Fruit fly (Drosophila melanogaster) whole organism, embryonic: ENCODE data around the gene CG18545.

Experiments
- B-H2 ChIP-seq: fragments of 200-800 bp; sonication (Bioruptor generic); optimal IDR thresholded peaks from 2 replicates; lab custom pipeline; 2018; ENCODE audit warnings: missing biosample characterization, mild to moderate bottlenecking, missing genetic modification characterization
- BEAF-32 ChIP-seq: fragments of 200-800 bp; sonication (Bioruptor generic); optimal IDR thresholded peaks from 3 replicates; lab custom pipeline; 2017; ENCODE audit warnings: missing biosample characterization, missing genetic modification characterization, mild to moderate bottlenecking, moderate library complexity, missing genetic modification reagents
- CG14965 ChIP-seq: fragments of 200-800 bp; sonication (Bioruptor generic); optimal IDR thresholded peaks from 2 replicates; lab custom pipeline; 2016; ENCODE audit warnings: missing biosample characterization, missing genetic modification characterization, borderline replicate concordance
- CG1602 ChIP-seq: fragments of 200-800 bp; sonication (Bioruptor generic); optimal IDR thresholded peaks from 3 replicates; lab custom pipeline; 2016; ENCODE audit warnings: missing biosample characterization, missing genetic modification characterization
- CG17829 ChIP-seq: fragments of 200-800 bp; optimal IDR thresholded peaks from 2 replicates; lab custom pipeline; 2019; ENCODE audit warnings: missing biosample characterization, mild to moderate bottlenecking, missing genetic modification characterization, moderate library complexity
- CG18619 ChIP-seq: fragments of 200-800 bp; sonication (Bioruptor generic); optimal IDR thresholded peaks from 3 replicates; lab custom pipeline; 2017; ENCODE audit warnings: missing biosample characterization, mild to moderate bottlenecking, missing genetic modification characterization
- CG2120 ChIP-seq: fragments of 200-800 bp; sonication (Bioruptor generic); optimal IDR thresholded peaks from 3 replicates; lab custom pipeline; 2016; ENCODE audit warnings: missing biosample characterization, missing genetic modification characterization
- CG32772 ChIP-seq: fragments of 200-800 bp; sonication (Bioruptor generic); IDR thresholded peaks from 2 replicates; pipeline ENCODE4 v1.3.6; 2022; ENCODE audit warnings: missing biosample characterization, missing genetic modification characterization
- CG4617 ChIP-seq: fragments of 200-800 bp; sonication (Bioruptor generic); optimal IDR thresholded peaks from 3 replicates; lab custom pipeline; 2016; ENCODE audit warnings: missing biosample characterization, missing genetic modification characterization, borderline replicate concordance
- CG5953 ChIP-seq: fragments of 200-800 bp; sonication (Bioruptor generic); IDR thresholded peaks from 2 replicates; pipeline ENCODE4 v1.3.6; 2022; ENCODE audit warnings: missing biosample characterization, missing genetic modification characterization
- CG6254 ChIP-seq: fragments of 200-800 bp; sonication (Bioruptor generic); optimal IDR thresholded peaks from 3 replicates; lab custom pipeline; 2017; ENCODE audit warnings: mild to moderate bottlenecking, missing biosample characterization, missing genetic modification reagents, missing genetic modification characterization
- CG6689 ChIP-seq: fragments of 200-800 bp; sonication (Bioruptor generic); IDR thresholded peaks from 2 replicates; pipeline ENCODE4 v1.3.6; 2022; ENCODE audit warnings: missing biosample characterization, missing genetic modification characterization
- CG7839 ChIP-seq: fragments of 200-800 bp; sonication (Bioruptor generic); optimal IDR thresholded peaks from 3 replicates; lab custom pipeline; 2018; ENCODE audit warnings: missing biosample characterization, mild to moderate bottlenecking, missing genetic modification characterization, moderate library complexity
- CG9797 ChIP-seq: fragments of 200-800 bp; sonication (Bioruptor generic); optimal IDR thresholded peaks from 3 replicates; lab custom pipeline; 2018; ENCODE audit warnings: missing biosample characterization, mild to moderate bottlenecking, missing genetic modification characterization
- CG9817 ChIP-seq: fragments of 200-800 bp; sonication (Bioruptor generic); optimal IDR thresholded peaks from 2 replicates; lab custom pipeline; 2018; ENCODE audit warnings: missing biosample characterization, mild to moderate bottlenecking, missing genetic modification characterization, moderate library complexity
- CoRest ChIP-seq: fragments of 200-800 bp; sonication (Bioruptor generic); optimal IDR thresholded peaks from 3 replicates; lab custom pipeline; 2018; ENCODE audit warnings: missing biosample characterization, mild to moderate bottlenecking, missing genetic modification characterization, moderate library complexity
- D19B ChIP-seq: fragments of 200-800 bp; sonication (Bioruptor generic); optimal IDR thresholded peaks from 2 replicates; lab custom pipeline; 2017; ENCODE audit warnings: missing biosample characterization, mild to moderate bottlenecking, missing genetic modification characterization
- Dbx ChIP-seq: fragments of 200-800 bp; sonication (Bioruptor generic); IDR thresholded peaks from 3 replicates; pipeline ENCODE4 v1.3.6; 2022; ENCODE audit warnings: missing biosample characterization, missing genetic modification characterization
- ERR ChIP-seq: fragments of 200-800 bp; sonication (Bioruptor generic); optimal IDR thresholded peaks from 2 replicates; lab custom pipeline; 2016; ENCODE audit warnings: missing biosample characterization, missing genetic modification characterization
- Ets97D ChIP-seq: fragments of 200-800 bp; sonication (Bioruptor generic); optimal IDR thresholded peaks from 3 replicates; lab custom pipeline; 2016; ENCODE audit warnings: missing biosample characterization, missing genetic modification characterization
- Fer3 ChIP-seq: fragments of 200-800 bp; sonication (Bioruptor generic); optimal IDR thresholded peaks from 2 replicates; lab custom pipeline; 2018; ENCODE audit warnings: missing biosample characterization, mild to moderate bottlenecking, missing genetic modification characterization, moderate library complexity
- HHEX ChIP-seq: fragments of 200-800 bp; sonication (Bioruptor generic); optimal IDR thresholded peaks from 3 replicates; lab custom pipeline; 2017; ENCODE audit warnings: missing biosample characterization, mild to moderate bottlenecking, missing genetic modification characterization, missing genetic modification reagents
- HLH54F ChIP-seq: fragments of 200-800 bp; sonication (Bioruptor generic); optimal IDR thresholded peaks from 3 replicates; lab custom pipeline; 2016; ENCODE audit warnings: missing biosample characterization, missing genetic modification characterization
- Hey ChIP-seq: fragments of 200-800 bp; sonication (Bioruptor generic); optimal IDR thresholded peaks from 3 replicates; lab custom pipeline; 2018; ENCODE audit warnings: missing biosample characterization, mild to moderate bottlenecking, missing genetic modification characterization
- Hmr ChIP-seq: fragments of 200-800 bp; sonication (Bioruptor generic); optimal IDR thresholded peaks from 3 replicates; lab custom pipeline; 2017; ENCODE audit warnings: mild to moderate bottlenecking, missing biosample characterization, missing genetic modification reagents, missing genetic modification characterization
- Hr39 ChIP-seq: fragments of >200 bp; optimal IDR thresholded peaks from 2 replicates; lab custom pipeline; 2017
- MTF-1 ChIP-seq: fragments of 200-800 bp; sonication (Bioruptor generic); optimal IDR thresholded peaks from 2 replicates; lab custom pipeline; 2018; ENCODE audit warnings: missing biosample characterization, mild to moderate bottlenecking, missing genetic modification characterization, borderline replicate concordance
- Mad ChIP-seq: fragments of 200-800 bp; sonication (Bioruptor generic); optimal IDR thresholded peaks from 2 replicates; lab custom pipeline; 2016; ENCODE audit warnings: missing biosample characterization, missing genetic modification characterization
- Six4 ChIP-seq: fragments of 200-800 bp; sonication (Bioruptor generic); optimal IDR thresholded peaks from 2 replicates; lab custom pipeline; 2016; ENCODE audit warnings: missing biosample characterization, missing genetic modification characterization
- Sry-δ ChIP-seq: fragments of 200-800 bp; sonication (Bioruptor generic); optimal IDR thresholded peaks from 2 replicates; lab custom pipeline; 2016; ENCODE audit warnings: missing biosample characterization, missing genetic modification characterization
- Xbp1 ChIP-seq: fragments of 200-800 bp; sonication (Bioruptor generic); optimal IDR thresholded peaks from 3 replicates; lab custom pipeline; 2016; ENCODE audit warnings: missing biosample characterization, mild to moderate bottlenecking, missing genetic modification characterization
- az2 ChIP-seq: fragments of 200-800 bp; sonication (Bioruptor generic); optimal IDR thresholded peaks from 3 replicates; lab custom pipeline; 2016; ENCODE audit warnings: missing biosample characterization, missing genetic modification characterization
- crp ChIP-seq, 2 experiments: fragments of 200-800 bp; sonication (Bioruptor generic); optimal IDR thresholded peaks; 2 replicates in 1 of 2; 3 replicates in 1 of 2; lab custom pipeline; 2017; ENCODE audit warnings: missing biosample characterization in 2 of 2, missing genetic modification characterization in 2 of 2, mild to moderate bottlenecking in 1 of 2, moderate library complexity in 1 of 2
- gce ChIP-seq: fragments of 200-800 bp; sonication (Bioruptor generic); IDR thresholded peaks from 3 replicates; pipeline ENCODE4 v1.3.6; 2022; ENCODE audit warnings: missing biosample characterization, missing genetic modification characterization
- gcm ChIP-seq: fragments of 200-800 bp; sonication (Bioruptor generic); optimal IDR thresholded peaks from 2 replicates; lab custom pipeline; 2019; ENCODE audit warnings: missing biosample characterization, mild to moderate bottlenecking, missing genetic modification characterization, moderate library complexity
- gsb-n ChIP-seq: fragments of 200-800 bp; sonication (Bioruptor generic); optimal IDR thresholded peaks from 3 replicates; lab custom pipeline; 2018; ENCODE audit warnings: missing biosample characterization, mild to moderate bottlenecking, missing genetic modification characterization
- hb ChIP-seq: fragments of 200-800 bp; sonication (Bioruptor generic); IDR thresholded peaks from 3 replicates; pipeline ENCODE4 v1.3.6; 2022; ENCODE audit warnings: missing biosample characterization, missing genetic modification characterization; ENCODE audit not compliant: partially characterized antibody
- mam ChIP-seq: fragments of 200-800 bp; sonication (Bioruptor generic); optimal IDR thresholded peaks from 3 replicates; lab custom pipeline; 2016; ENCODE audit warnings: missing biosample characterization, missing genetic modification characterization
- nerfin-1 ChIP-seq: fragments of 200-800 bp; sonication (Bioruptor generic); optimal IDR thresholded peaks from 3 replicates; lab custom pipeline; 2019; ENCODE audit warnings: missing biosample characterization, mild to moderate bottlenecking, missing genetic modification characterization, moderate library complexity
- nerfin-2 ChIP-seq: fragments of 200-800 bp; sonication (Bioruptor generic); IDR thresholded peaks from 2 replicates; pipeline ENCODE4 v1.3.6; 2022; ENCODE audit warnings: missing biosample characterization, missing genetic modification characterization; ENCODE audit not compliant: partially characterized antibody
- p53 ChIP-seq: fragments of 200-800 bp; sonication (Bioruptor generic); optimal IDR thresholded peaks from 2 replicates; lab custom pipeline; 2016; ENCODE audit warnings: missing biosample characterization, missing genetic modification characterization
- phol ChIP-seq: fragments of 200-800 bp; sonication (Bioruptor generic); optimal IDR thresholded peaks from 3 replicates; lab custom pipeline; 2018; ENCODE audit warnings: missing biosample characterization, mild to moderate bottlenecking, missing genetic modification characterization, moderate library complexity
- pzg ChIP-seq: fragments of 200-800 bp; sonication (Bioruptor generic); optimal IDR thresholded peaks from 3 replicates; lab custom pipeline; 2018; ENCODE audit warnings: missing biosample characterization, mild to moderate bottlenecking, missing genetic modification characterization, moderate library complexity
- row ChIP-seq: fragments of 200-800 bp; sonication (Bioruptor generic); IDR thresholded peaks from 3 replicates; pipeline ENCODE4 v1.3.6; 2022; ENCODE audit warnings: missing biosample characterization, missing genetic modification characterization
- run ChIP-seq: fragments of 200-800 bp; sonication (Bioruptor generic); optimal IDR thresholded peaks from 3 replicates; lab custom pipeline; 2018; ENCODE audit warnings: missing biosample characterization, mild to moderate bottlenecking, missing genetic modification characterization
- so ChIP-seq: fragments of 200-800 bp; sonication (Bioruptor generic); IDR thresholded peaks from 3 replicates; pipeline ENCODE4 v1.3.6; 2022; ENCODE audit warnings: missing biosample characterization, missing genetic modification characterization
- stwl ChIP-seq: fragments of 200-800 bp; sonication (Bioruptor generic); optimal IDR thresholded peaks from 3 replicates; lab custom pipeline; 2018; ENCODE audit warnings: missing biosample characterization, mild to moderate bottlenecking, missing genetic modification characterization, moderate library complexity
- sug ChIP-seq: fragments of 200-800 bp; optimal IDR thresholded peaks from 2 replicates; lab custom pipeline; 2019; ENCODE audit warnings: missing biosample characterization, mild to moderate bottlenecking, missing genetic modification characterization, moderate library complexity
- toy ChIP-seq: fragments of 200-800 bp; sonication (Bioruptor generic); IDR thresholded peaks from 2 replicates; pipeline ENCODE4 v1.3.6; 2022; ENCODE audit warnings: missing biosample characterization, missing genetic modification characterization
- trem ChIP-seq: fragments of 200-800 bp; optimal IDR thresholded peaks from 3 replicates; lab custom pipeline; 2019; ENCODE audit warnings: missing biosample characterization, mild to moderate bottlenecking, missing genetic modification characterization, moderate library complexity
- wor ChIP-seq: fragments of 200-800 bp; sonication (Bioruptor generic); IDR thresholded peaks from 2 replicates; pipeline ENCODE4 v1.3.6; 2022; ENCODE audit warnings: missing biosample characterization, missing genetic modification characterization

The CG18545 gene

DNA sequence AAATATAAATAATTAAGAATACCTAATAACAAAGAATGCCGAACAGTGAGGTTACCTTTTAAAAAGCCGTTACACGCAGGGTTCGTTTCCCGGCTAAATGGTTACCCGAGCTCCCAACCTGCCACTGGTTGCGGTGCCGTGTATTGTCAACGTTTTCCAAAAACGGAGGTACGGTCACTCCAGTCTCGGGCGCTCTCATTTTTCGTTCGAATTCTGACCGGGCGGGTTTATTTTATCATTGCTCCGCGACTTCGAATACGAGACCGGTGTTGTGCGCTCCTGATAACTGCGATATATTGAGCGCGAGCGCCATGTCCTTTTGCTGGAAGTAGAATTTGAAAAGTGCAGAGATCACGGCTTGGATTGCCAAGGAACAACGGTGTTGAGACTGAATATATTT is 9.2 kb downstream of the CG18545 start, which contains the start of gene jumu (continued):
- peak; percentile 97 for TF ChIP-seq pzg (GFP tag; lab: Kevin White, UChicago)
- TF ChIP-seq HHEX (GFP tag; lab: Kevin White, UChicago), result no peak
- TF ChIP-seq trem (tag; lab: Kevin White, UChicago), result peak; percentile 82
- TF ChIP-seq hb (GFP tag; lab: Robert Waterston, UW), result no peak
- no peak for TF ChIP-seq Hey (tag; lab: Kevin White, UChicago)
- peak; percentile 80 for TF ChIP-seq CoRest (tag; lab: Kevin White, UChicago)
- TF ChIP-seq CG6254 (GFP tag; lab: Kevin White, UChicago), result no peak
- TF ChIP-seq CG18619 (GFP tag; lab: Kevin White, UChicago), result peak; percentile 9
- peak; percentile 47 for TF ChIP-seq B-H2
- peak; percentile 46 for TF ChIP-seq Mad (GFP tag; lab: Kevin White, UChicago)
- peak; percentile 41 for TF ChIP-seq sug
- peak; percentile 58 for TF ChIP-seq phol (tag; lab: Kevin White, UChicago)
- no peak for TF ChIP-seq CG4617
- TF ChIP-seq CG9817 (tag; lab: Kevin White, UChicago), result no peak
- TF ChIP-seq CG7839 (tag; lab: Kevin White, UChicago), result peak; percentile 22
- no peak for TF ChIP-seq CG1602 (GFP tag; lab: Kevin White, UChicago)
- no peak for TF ChIP-seq CG32772 (GFP tag; lab: Robert Waterston, UW)
- no peak for TF ChIP-seq CG14965 (GFP tag; lab: Kevin White, UChicago)
- TF ChIP-seq CG17829 (tag; lab: Kevin White, UChicago), result peak; percentile 69
- no peak for TF ChIP-seq nerfin-2 (GFP tag; lab: Robert Waterston, UW)
- no peak for TF ChIP-seq gce
- TF ChIP-seq az2 (GFP tag; lab: Kevin White, UChicago), result no peak
- no peak for TF ChIP-seq CG5953 (GFP tag; lab: Robert Waterston, UW)
- no peak for TF ChIP-seq D19B (GFP tag; lab: Kevin White, UChicago)
- TF ChIP-seq wor (GFP tag; lab: Robert Waterston, UW), result no peak
- TF ChIP-seq so (GFP tag; lab: Robert Waterston, UW), result no peak
- no peak for TF ChIP-seq run
- TF ChIP-seq CG9797 (GFP tag; lab: Kevin White, UChicago), result peak; percentile 100
- no peak for TF ChIP-seq mam
- TF ChIP-seq row (GFP tag; lab: Robert Waterston, UW), result no peak
- no peak for TF ChIP-seq CG2120 (GFP tag; lab: Kevin White, UChicago)
- peak; percentile 79 for TF ChIP-seq Hmr (GFP tag; lab: Kevin White, UChicago)
- TF ChIP-seq HLH54F, result no peak
- peak; percentile 15 for TF ChIP-seq MTF-1 (GFP tag; lab: Kevin White, UChicago)
- no peak for TF ChIP-seq Fer3 (tag; lab: Kevin White, UChicago)
- TF ChIP-seq Hr39 (lab: Kevin White, UChicago), result no peak
- peak; percentile 87 for TF ChIP-seq Ets97D (GFP tag; lab: Kevin White, UChicago)
- peak; percentile 37 for TF ChIP-seq p53
- TF ChIP-seq Sry-δ (GFP tag; lab: Kevin White, UChicago), result peak; percentile 44
- no peak for TF ChIP-seq crp (GFP tag; optimal IDR thresholded peaks at IDR 0.05; lab: Kevin White, UChicago)
- no peak for TF ChIP-seq toy (GFP tag; lab: Robert Waterston, UW)
- TF ChIP-seq Dbx, result no peak
- peak; percentile 58 for TF ChIP-seq BEAF-32 (GFP tag; lab: Kevin White, UChicago)
- TF ChIP-seq gcm (GFP tag; lab: Kevin White, UChicago), result no peak
- peak; percentile 36 for TF ChIP-seq stwl (tag; lab: Kevin White, UChicago)
- peak; percentile 10 for TF ChIP-seq gsb-n (tag; lab: Kevin White, UChicago)
- peak; percentile 1 for TF ChIP-seq Xbp1 (GFP tag; lab: Kevin White, UChicago)
- TF ChIP-seq nerfin-1 (tag; lab: Kevin White, UChicago), result no peak
- no peak for TF ChIP-seq Six4 (GFP tag; lab: Kevin White, UChicago)
- peak; percentile 7 for TF ChIP-seq ERR (GFP tag; lab: Kevin White, UChicago)
- no peak for TF ChIP-seq CG6689 (GFP tag; lab: Robert Waterston, UW)
